Worm (Caenorhabditis elegans) whole organism, mixed stage, embryonic: ENCODE measurements around the gene Y57G11C.3.

Source experiments
- M03D4.4 ChIP-seq: sonication (generic microtip); optimal IDR thresholded peaks from 2 replicates; lab custom pipeline; 2017; ENCODE audit warnings: mild to moderate bottlenecking, missing genetic modification characterization, missing compliant biosample characterization
- bed-3 ChIP-seq: fragments of 200-800 bp; sonication (Bioruptor generic); optimal IDR thresholded peaks from 3 replicates; lab custom pipeline; 2018; ENCODE audit warnings: mild to moderate bottlenecking, missing genetic modification characterization, moderate library complexity, missing compliant biosample characterization
- blmp-1 ChIP-seq: fragments of 150-350 bp; optimal IDR thresholded peaks from 2 replicates; lab custom pipeline; 2014; ENCODE audit warnings: missing biosample characterization, missing genetic modification characterization
- ceh-39 ChIP-seq: fragments of 150-350 bp; optimal IDR thresholded peaks from 2 replicates; lab custom pipeline; 2014; ENCODE audit warnings: missing biosample characterization, missing genetic modification characterization
- ceh-43 ChIP-seq: fragments of 200-800 bp; sonication (Bioruptor generic); optimal IDR thresholded peaks from 2 replicates; lab custom pipeline; 2018; ENCODE audit warnings: mild to moderate bottlenecking, missing genetic modification characterization, moderate library complexity, missing compliant biosample characterization
- ceh-83 ChIP-seq: fragments of 200-800 bp; sonication (Bioruptor generic); optimal IDR thresholded peaks from 2 replicates; lab custom pipeline; 2018; ENCODE audit warnings: mild to moderate bottlenecking, missing genetic modification characterization, missing compliant biosample characterization
- ces-1 ChIP-seq: fragments of 150-350 bp; optimal IDR thresholded peaks from 2 replicates; lab custom pipeline; 2014; ENCODE audit warnings: missing biosample characterization, missing genetic modification reagents, missing genetic modification characterization
- cnd-1 ChIP-seq: fragments of 200-800 bp; sonication (Bioruptor generic); optimal IDR thresholded peaks from 2 replicates; lab custom pipeline; 2018; ENCODE audit warnings: mild to moderate bottlenecking, missing genetic modification characterization, missing compliant biosample characterization
- drap-1 ChIP-seq: fragments of 200-800 bp; sonication (Bioruptor generic); optimal IDR thresholded peaks from 3 replicates; lab custom pipeline; 2018; ENCODE audit warnings: mild to moderate bottlenecking, missing genetic modification characterization, missing compliant biosample characterization
- elt-1 ChIP-seq: sonication (generic microtip); optimal IDR thresholded peaks from 2 replicates; lab custom pipeline; 2017; ENCODE audit warnings: missing genetic modification characterization, mild to moderate bottlenecking, missing compliant biosample characterization, antibody characterized with exemption, moderate library complexity, borderline replicate concordance; ENCODE audit not compliant: insufficient read depth
- elt-3 ChIP-seq: fragments of 150-350 bp; optimal IDR thresholded peaks from 2 replicates; lab custom pipeline; 2014; ENCODE audit warnings: missing biosample characterization, missing genetic modification characterization
- flh-1 ChIP-seq: fragments of 200-800 bp; sonication (Bioruptor generic); optimal IDR thresholded peaks from 2 replicates; lab custom pipeline; 2018; ENCODE audit warnings: mild to moderate bottlenecking, missing genetic modification characterization, moderate library complexity, missing compliant biosample characterization
- ham-2 ChIP-seq: fragments of 200-800 bp; sonication (Bioruptor generic); optimal IDR thresholded peaks from 2 replicates; lab custom pipeline; 2018; ENCODE audit warnings: mild to moderate bottlenecking, missing genetic modification characterization, missing compliant biosample characterization
- hlh-1 ChIP-seq: fragments of 150-350 bp; optimal IDR thresholded peaks from 2 replicates; lab custom pipeline; 2014; ENCODE audit warnings: missing biosample characterization, missing genetic modification reagents, missing genetic modification characterization
- lin-13 ChIP-seq: fragments of 150-350 bp; optimal IDR thresholded peaks from 2 replicates; lab custom pipeline; 2014; ENCODE audit warnings: missing biosample characterization, missing genetic modification characterization
- lsy-2 ChIP-seq: fragments of 150-350 bp; optimal IDR thresholded peaks from 2 replicates; lab custom pipeline; 2014; ENCODE audit warnings: missing biosample characterization, missing genetic modification characterization
- mab-5 ChIP-seq: fragments of 150-350 bp; optimal IDR thresholded peaks from 2 replicates; lab custom pipeline; 2014; ENCODE audit warnings: missing biosample characterization, missing genetic modification characterization
- mep-1 ChIP-seq: fragments of 150-350 bp; optimal IDR thresholded peaks from 2 replicates; lab custom pipeline; 2017; ENCODE audit warnings: missing biosample characterization, missing genetic modification reagents, missing genetic modification characterization, inconsistent platforms
- mls-2 ChIP-seq: sonication (generic microtip); optimal IDR thresholded peaks from 2 replicates; lab custom pipeline; 2016; ENCODE audit warnings: mild to moderate bottlenecking, missing genetic modification characterization, moderate library complexity, missing compliant biosample characterization
- nhr-12 ChIP-seq: fragments of 150-350 bp; optimal IDR thresholded peaks from 2 replicates; lab custom pipeline; 2014; ENCODE audit warnings: missing biosample characterization, missing genetic modification characterization
- nhr-2 ChIP-seq: fragments of 150-350 bp; optimal IDR thresholded peaks from 2 replicates; lab custom pipeline; 2014; ENCODE audit warnings: missing biosample characterization, missing genetic modification characterization
- nhr-237 ChIP-seq: fragments of 150-350 bp; optimal IDR thresholded peaks from 2 replicates; lab custom pipeline; 2014; ENCODE audit warnings: missing biosample characterization, missing genetic modification characterization
- nhr-28 ChIP-seq: fragments of 150-350 bp; optimal IDR thresholded peaks from 2 replicates; lab custom pipeline; 2014; ENCODE audit warnings: missing biosample characterization, missing genetic modification characterization
- nhr-76 ChIP-seq: sonication (generic microtip); optimal IDR thresholded peaks from 2 replicates; lab custom pipeline; 2017; ENCODE audit warnings: missing biosample characterization, missing genetic modification characterization
- pha-4 ChIP-seq: fragments of 150-350 bp; optimal IDR thresholded peaks from 2 replicates; lab custom pipeline; 2018; ENCODE audit warnings: missing biosample characterization, missing genetic modification reagents, missing genetic modification characterization
- sem-2 ChIP-seq: fragments of 200-800 bp; sonication (Bioruptor generic); optimal IDR thresholded peaks from 2 replicates; lab custom pipeline; 2018; ENCODE audit warnings: mild to moderate bottlenecking, missing genetic modification characterization, missing compliant biosample characterization
- snpc-4 ChIP-seq: fragments of 150-350 bp; optimal IDR thresholded peaks from 2 replicates; lab custom pipeline; 2014; ENCODE audit warnings: missing biosample characterization, missing genetic modification characterization
- sptf-1 ChIP-seq: sonication (generic microtip); optimal IDR thresholded peaks from 2 replicates; lab custom pipeline; 2017; ENCODE audit warnings: mild to moderate bottlenecking, missing genetic modification characterization, moderate library complexity, missing compliant biosample characterization
- tbx-8 ChIP-seq: fragments of 200-800 bp; sonication (Bioruptor generic); optimal IDR thresholded peaks from 2 replicates; lab custom pipeline; 2018; ENCODE audit warnings: mild to moderate bottlenecking, missing genetic modification characterization, moderate library complexity, missing compliant biosample characterization
- unc-120 ChIP-seq: sonication (generic microtip); optimal IDR thresholded peaks from 2 replicates; lab custom pipeline; 2017; ENCODE audit warnings: missing genetic modification characterization, missing compliant biosample characterization; ENCODE audit not compliant: poor library complexity, severe bottlenecking
- unc-39 ChIP-seq: fragments of 150-350 bp; optimal IDR thresholded peaks from 2 replicates; lab custom pipeline; 2014; ENCODE audit warnings: missing biosample characterization, missing genetic modification characterization
- unc-62 ChIP-seq: fragments of 150-350 bp; optimal IDR thresholded peaks from 2 replicates; lab custom pipeline; 2014; ENCODE audit warnings: missing biosample characterization, missing genetic modification reagents, missing genetic modification characterization
- zip-8 ChIP-seq: fragments of 150-350 bp; optimal IDR thresholded peaks from 2 replicates; lab custom pipeline; 2014; ENCODE audit warnings: missing biosample characterization, missing genetic modification characterization
- ztf-11 ChIP-seq: fragments of 150-350 bp; optimal IDR thresholded peaks from 2 replicates; lab custom pipeline; 2014; ENCODE audit warnings: missing biosample characterization, missing genetic modification characterization

Gene Y57G11C.3

DNA sequence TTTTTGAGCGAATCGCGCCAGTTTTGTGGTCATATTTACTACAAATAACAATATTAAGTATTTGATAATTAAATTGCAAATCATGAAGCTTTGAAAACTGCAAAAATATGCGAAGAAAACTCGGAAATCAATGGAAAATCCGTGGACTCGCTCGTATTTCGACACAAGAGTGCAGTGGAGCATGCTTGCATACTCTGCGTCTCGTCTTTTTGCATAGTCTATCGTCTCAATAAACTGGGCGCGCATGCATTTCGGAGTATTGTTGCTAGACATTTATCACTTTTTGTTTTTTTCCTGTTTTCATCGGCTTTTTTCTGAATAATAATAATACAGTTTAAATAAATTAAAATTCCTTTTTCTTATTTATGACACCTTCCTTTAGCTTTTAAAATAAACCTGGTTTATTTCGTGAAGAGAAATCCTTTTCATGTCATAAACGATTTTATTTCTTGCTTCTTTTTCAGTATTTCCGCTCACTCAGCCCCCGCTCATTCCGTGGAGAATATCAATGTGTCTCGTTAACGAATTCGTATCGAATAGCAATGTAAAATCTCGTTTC is at the start of gene Y57G11C.3, which contains the start of gene mrps-7:
Gene Y57G11C.3 (plus strand): TSS at position 509 of the 559 bp plus-strand sequence.
Gene mrps-7 (minus strand): TSS at position 38 of the 559 bp plus-strand sequence.
- TF ChIP-seq sptf-1 (tag; lab: Kevin White, UChicago): peak; percentile 6
- no peak for TF ChIP-seq nhr-12 (tag; lab: Kevin White, UChicago)
- peak; percentile 81 for TF ChIP-seq lsy-2 (tag; lab: Kevin White, UChicago)
- no peak for TF ChIP-seq elt-3 (tag; lab: Kevin White, UChicago)
- peak; percentile 92 for TF ChIP-seq lin-13 (tag; lab: Kevin White, UChicago)
- TF ChIP-seq nhr-76: no peak
- no peak for TF ChIP-seq blmp-1 (tag; lab: Kevin White, UChicago)
- no peak for TF ChIP-seq unc-39 (tag; lab: Kevin White, UChicago)
- no peak for TF ChIP-seq mls-2
- TF ChIP-seq sem-2 (GFP tag; lab: Kevin White, UChicago): no peak
- TF ChIP-seq mep-1 (tag; lab: Kevin White, UChicago): peak; percentile 95
- peak; percentile 75 for TF ChIP-seq ces-1 (GFP tag; lab: Kevin White, UChicago)
- no peak for TF ChIP-seq nhr-28 (tag; lab: Kevin White, UChicago)
- TF ChIP-seq hlh-1: peak; percentile 41
- TF ChIP-seq drap-1 (GFP tag; lab: Kevin White, UChicago): peak; percentile 23
- peak; percentile 94 for TF ChIP-seq pha-4
- TF ChIP-seq tbx-8: no peak
- peak; percentile 92 for TF ChIP-seq nhr-237 (tag; lab: Kevin White, UChicago)
- no peak for TF ChIP-seq zip-8 (tag; lab: Kevin White, UChicago)
- no peak for TF ChIP-seq flh-1
- no peak for TF ChIP-seq ztf-11 (tag; lab: Kevin White, UChicago)
- peak; percentile 4 for TF ChIP-seq mab-5 (tag; lab: Kevin White, UChicago)
- TF ChIP-seq ceh-39: peak; percentile 86
- peak; percentile 44 for TF ChIP-seq unc-62 (GFP tag; lab: Kevin White, UChicago)
- no peak for TF ChIP-seq ceh-43 (GFP tag; lab: Kevin White, UChicago)
- TF ChIP-seq snpc-4 (tag; lab: Kevin White, UChicago): no peak
- no peak for TF ChIP-seq bed-3
- peak; percentile 9 for TF ChIP-seq M03D4.4 (tag; lab: Kevin White, UChicago)
- peak; percentile 48 for TF ChIP-seq cnd-1 (tag; lab: Kevin White, UChicago)
- no peak for TF ChIP-seq ham-2 (GFP tag; lab: Kevin White, UChicago)
- no peak for TF ChIP-seq unc-120
- TF ChIP-seq nhr-2 (tag; lab: Kevin White, UChicago): peak; percentile 4
- TF ChIP-seq, all 35 proteins: peak for 15

DNA sequence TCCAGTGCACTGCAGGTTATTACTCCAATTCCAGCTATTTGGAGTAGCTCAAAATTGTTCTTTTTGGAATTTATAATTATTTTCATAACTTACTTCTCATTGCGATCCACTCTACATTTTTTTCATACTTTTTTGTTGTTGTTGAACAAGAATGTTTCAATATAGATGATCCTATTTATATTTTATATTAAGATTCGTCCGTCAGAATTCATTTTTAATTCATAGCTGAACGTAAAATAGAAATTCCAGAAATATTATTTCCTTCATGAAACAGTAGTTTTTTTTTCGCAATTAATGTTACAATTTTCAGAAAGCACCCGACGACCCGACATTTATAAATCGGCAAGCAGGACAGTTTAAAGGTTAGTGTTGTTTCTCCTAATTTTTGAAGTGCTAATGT is 39.8 kb upstream of the Y57G11C.3 start, which contains the start of gene Y57G11C.42:
Gene Y57G11C.42 (plus strand): TSS at position 301 of the 400 bp plus-strand sequence.
- TF ChIP-seq lsy-2 (tag; lab: Kevin White, UChicago) (no peak), sptf-1 (tag; lab: Kevin White, UChicago) (no peak), ham-2 (GFP tag; lab: Kevin White, UChicago) (no peak), tbx-8 (no peak), pha-4 (no peak), nhr-12 (tag; lab: Kevin White, UChicago) (no peak), bed-3 (no peak), snpc-4 (tag; lab: Kevin White, UChicago) (no peak), nhr-237 (tag; lab: Kevin White, UChicago) (no peak), mep-1 (tag; lab: Kevin White, UChicago) (no peak)

DNA sequence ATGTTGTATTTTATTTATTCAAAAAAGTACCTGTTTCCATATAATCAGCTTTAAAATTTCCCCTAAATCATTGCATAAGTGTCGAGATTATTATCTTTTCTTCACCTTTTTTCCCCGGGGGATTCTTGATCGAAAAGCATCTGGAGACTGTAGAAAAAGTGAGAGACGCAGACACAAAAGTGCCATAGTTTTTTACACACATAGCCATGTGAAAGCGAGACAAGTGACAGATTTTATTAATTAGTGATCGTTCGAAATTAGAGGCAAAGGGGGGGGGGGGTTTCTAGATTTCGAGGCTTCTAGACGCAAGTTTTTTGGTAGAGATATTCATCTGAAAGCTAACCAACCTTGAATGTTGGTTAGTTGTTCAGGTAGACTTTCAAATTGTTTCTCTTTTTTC is 38.7 kb upstream of the Y57G11C.3 start:
- no peak for TF ChIP-seq flh-1
- no peak for TF ChIP-seq ham-2 (GFP tag; lab: Kevin White, UChicago)
- TF ChIP-seq sptf-1 (tag; lab: Kevin White, UChicago): no peak
- no peak for TF ChIP-seq mab-5 (tag; lab: Kevin White, UChicago)
- no peak for TF ChIP-seq ces-1 (GFP tag; lab: Kevin White, UChicago)
- no peak for TF ChIP-seq ceh-83 (GFP tag; lab: Kevin White, UChicago)
- TF ChIP-seq cnd-1 (tag; lab: Kevin White, UChicago): no peak

DNA sequence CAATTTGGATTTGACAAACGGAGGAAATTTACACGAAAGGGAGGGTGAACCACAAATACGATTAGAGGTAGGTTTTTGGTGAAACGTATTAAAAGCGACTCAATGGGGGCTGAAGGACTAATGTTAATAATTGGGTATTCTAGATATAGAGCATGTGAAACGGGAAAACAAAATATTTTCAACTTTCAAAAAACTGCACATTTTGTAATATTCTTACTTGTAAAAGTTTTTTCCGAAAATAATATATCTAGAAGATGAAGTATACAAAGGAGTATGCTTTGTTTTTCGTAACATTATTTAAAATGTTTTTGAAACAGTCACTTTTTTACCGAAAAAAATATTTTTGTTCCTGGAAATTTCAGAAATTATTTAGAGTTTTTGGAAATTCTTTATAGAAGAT is 26.1 kb upstream of the Y57G11C.3 start:
- TF ChIP-seq nhr-2 (tag; lab: Kevin White, UChicago) (no peak), pha-4 (no peak), nhr-76 (no peak), lsy-2 (tag; lab: Kevin White, UChicago) (no peak), mls-2 (no peak), M03D4.4 (tag; lab: Kevin White, UChicago) (no peak), sptf-1 (tag; lab: Kevin White, UChicago) (no peak), ceh-43 (GFP tag; lab: Kevin White, UChicago) (no peak), drap-1 (GFP tag; lab: Kevin White, UChicago) (no peak), ceh-39 (no peak), elt-1 (tag; lab: Kevin White, UChicago) (no peak)
